Worm (Caenorhabditis elegans): ENCODE measurements around the gene pqn-63.

The pqn-63 gene

DNA sequence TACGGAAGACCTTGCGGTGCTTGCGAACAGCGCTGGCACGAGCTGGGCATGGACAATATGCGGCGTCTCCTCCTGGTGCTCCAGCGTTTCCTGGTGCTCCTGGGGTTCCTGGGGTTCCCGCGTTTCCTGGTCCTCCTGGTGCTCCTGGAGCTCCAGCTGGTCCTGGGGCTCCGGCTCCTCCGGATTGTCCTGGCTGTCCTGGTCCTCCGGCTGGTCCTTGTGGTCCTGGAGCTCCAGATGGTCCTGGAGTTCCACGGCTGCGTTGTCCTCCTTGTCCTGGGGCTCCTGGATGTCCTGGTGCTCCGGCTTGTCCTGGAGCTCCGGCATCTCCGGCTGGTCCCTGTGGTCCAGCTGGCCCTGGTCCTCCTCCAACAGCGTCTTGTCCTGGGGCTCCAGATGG is 16.5 kb downstream of the pqn-63 start:
- TF ChIP-seq him-1 (tag; optimal IDR thresholded peaks at IDR 0.05) (no peak), dao-5 (tag; optimal IDR thresholded peaks at IDR 0.05) (no peak), W03F9.2 (tag; optimal IDR thresholded peaks at IDR 0.05) (no peak)

DNA sequence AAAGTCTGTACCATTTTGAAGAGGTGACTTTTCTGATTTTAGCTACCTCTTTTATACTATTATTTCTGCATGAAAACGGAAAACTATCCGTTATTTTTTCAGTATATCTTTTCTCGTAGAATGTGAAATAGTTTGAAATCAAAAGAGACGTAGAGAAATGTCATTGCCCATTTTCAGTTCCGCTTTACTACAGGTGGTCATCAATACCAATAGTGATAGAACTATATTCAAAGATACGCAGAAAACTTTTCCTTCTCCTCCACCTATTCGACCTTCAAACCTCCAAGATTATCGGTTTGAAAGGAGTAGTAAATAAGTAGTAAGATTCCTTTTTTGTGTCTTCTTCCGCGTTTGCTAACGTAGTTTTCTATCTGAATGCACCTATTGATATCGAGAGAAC is 17.5 kb downstream of the pqn-63 start, which contains the start of gene col-147:
Gene col-147, minus strand, starts transcription at position 26 of the 400 bp plus-strand sequence.
- TF ChIP-seq him-1 (tag; optimal IDR thresholded peaks at IDR 0.05) (no peak), W03F9.2 (tag; optimal IDR thresholded peaks at IDR 0.05) (no peak), dao-5 (tag; optimal IDR thresholded peaks at IDR 0.05) (no peak)

DNA sequence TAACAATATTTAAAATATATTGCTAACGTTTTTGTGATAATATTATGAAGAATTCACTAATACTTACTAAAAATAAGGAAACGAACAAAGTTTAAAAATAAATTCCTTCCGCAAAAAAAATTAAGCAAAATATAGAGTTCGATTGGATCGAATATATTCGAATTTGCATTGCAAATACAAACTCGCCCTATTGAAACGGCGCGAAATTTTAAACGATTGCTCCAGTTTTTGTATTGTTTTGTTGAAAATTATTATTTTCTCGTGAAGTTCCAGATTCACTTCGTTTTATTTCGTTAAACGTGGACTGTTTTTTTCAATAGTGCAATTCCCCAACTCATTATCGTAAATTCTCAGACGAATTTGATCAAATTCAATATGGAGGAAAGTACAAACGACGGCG is 29.7 kb downstream of the pqn-63 start, which contains the start of the genes atl-1 and hcp-2:
Gene atl-1, minus strand, starts transcription at position 89 of the 400 bp plus-strand sequence.
Gene hcp-2, plus strand, starts transcription at position 353 of the 400 bp plus-strand sequence.
- TF ChIP-seq him-1 (tag; optimal IDR thresholded peaks at IDR 0.05) (no peak), dao-5 (tag; optimal IDR thresholded peaks at IDR 0.05) (no peak), W03F9.2 (tag; optimal IDR thresholded peaks at IDR 0.05) (no peak)

DNA sequence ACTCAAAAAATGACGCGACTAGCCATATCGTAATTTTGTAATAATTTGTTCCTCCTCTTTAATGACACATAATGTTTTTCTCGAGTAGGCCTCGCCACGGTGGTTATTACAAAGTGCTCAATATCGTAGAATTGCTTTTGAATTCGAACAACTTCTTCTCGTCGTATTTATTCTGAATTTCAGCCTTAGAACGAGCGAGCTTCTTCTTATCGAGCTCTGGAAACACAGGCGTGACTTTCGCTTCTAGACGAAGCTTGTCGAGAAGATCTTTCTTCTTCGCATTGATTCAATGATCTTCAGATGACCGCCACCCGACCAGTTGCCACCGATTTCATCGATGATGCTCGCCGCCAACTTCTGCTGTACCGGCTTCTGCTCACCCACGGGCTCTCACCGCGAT is 35.5 kb downstream of the pqn-63 start, which contains the start of gene T06E4.21:
Gene T06E4.21, plus strand, starts transcription at position 301 of the 400 bp plus-strand sequence.
- TF ChIP-seq dao-5 (tag; optimal IDR thresholded peaks at IDR 0.05) (no peak), W03F9.2 (tag; optimal IDR thresholded peaks at IDR 0.05) (no peak)

DNA sequence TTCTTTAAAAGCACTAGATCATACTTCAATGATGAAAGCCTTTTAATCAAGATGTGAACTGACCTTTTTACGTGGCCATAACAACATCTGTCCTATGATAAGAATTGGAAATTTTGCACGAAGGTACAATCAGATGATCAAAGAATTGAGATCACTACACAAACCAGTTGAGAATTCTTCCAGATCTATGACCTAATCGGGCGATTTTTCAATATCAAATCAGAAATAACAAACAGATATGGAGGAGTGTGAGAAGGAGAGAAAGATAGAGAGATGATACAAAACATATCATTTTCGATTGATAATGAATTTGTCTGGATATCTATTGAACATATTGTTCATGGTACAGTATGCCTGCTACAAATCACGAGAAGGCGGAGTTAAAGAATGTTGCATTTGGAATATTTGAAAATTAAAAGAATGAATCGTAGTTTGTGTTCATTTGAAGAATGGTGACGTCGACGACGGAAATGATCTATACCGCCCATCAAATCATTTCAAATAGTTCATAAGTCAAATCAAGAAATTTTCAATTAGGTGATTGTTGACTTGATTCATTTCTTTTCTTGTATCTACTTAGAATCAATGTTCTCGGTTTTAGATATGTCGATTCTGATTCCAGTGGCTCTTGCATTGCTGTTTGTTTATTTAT is 38.4 kb downstream of the pqn-63 start, which contains the start of gene cyp-29A4:
Gene cyp-29A4, plus strand, starts transcription at position 602 of the 652 bp plus-strand sequence.
- TF ChIP-seq him-1 (tag; optimal IDR thresholded peaks at IDR 0.05): no peak
- TF ChIP-seq dao-5 (tag; optimal IDR thresholded peaks at IDR 0.05): no peak
- no peak for TF ChIP-seq W03F9.2 (tag; optimal IDR thresholded peaks at IDR 0.05)

DNA sequence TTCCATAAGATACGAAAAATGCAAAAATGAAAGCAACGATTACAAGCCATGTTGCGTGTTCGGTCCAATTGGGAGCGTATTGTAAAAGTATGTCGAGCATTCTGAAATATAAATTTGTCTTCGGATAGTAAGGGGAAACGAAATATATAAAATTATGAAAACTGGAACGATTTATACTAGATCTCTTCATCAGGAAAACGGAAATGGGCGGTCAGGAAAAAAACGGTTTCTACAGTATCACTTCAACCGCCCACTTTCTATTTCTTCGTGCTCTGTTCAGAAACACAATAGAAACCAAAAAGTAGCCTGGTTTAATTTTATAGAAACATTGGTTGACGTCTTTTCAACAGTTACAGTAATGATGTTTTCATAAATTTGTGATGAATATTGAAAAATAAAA is 45.7 kb downstream of the pqn-63 start, which contains the start of gene pitr-4:
Gene pitr-4, minus strand, starts transcription at position 101 of the 400 bp plus-strand sequence.
- TF ChIP-seq him-1 (tag; optimal IDR thresholded peaks at IDR 0.05) (no peak), dao-5 (tag; optimal IDR thresholded peaks at IDR 0.05) (no peak), W03F9.2 (tag; optimal IDR thresholded peaks at IDR 0.05) (no peak)

DNA sequence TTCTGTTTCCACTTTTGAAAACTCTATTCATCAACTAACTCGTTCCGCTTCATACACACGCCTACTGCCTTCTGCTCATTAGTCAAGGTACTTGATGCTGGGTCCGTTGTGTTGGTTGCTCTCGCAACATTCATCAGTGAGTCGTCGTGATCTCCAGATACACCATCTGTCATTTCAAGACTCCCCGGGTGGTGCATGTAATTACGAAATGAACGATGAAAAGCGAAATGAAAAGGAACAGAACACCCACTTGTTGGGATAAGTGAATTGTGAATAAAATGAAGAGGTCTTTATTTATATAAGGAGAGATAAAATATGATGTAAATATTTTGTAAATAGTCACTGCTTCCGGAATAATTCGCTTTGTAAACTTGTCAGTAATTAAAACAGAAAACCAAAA is 48.1 kb downstream of the pqn-63 start:
- no peak for TF ChIP-seq dao-5 (tag; optimal IDR thresholded peaks at IDR 0.05)
- no peak for TF ChIP-seq him-1 (tag; optimal IDR thresholded peaks at IDR 0.05)
- no peak for TF ChIP-seq W03F9.2 (tag; optimal IDR thresholded peaks at IDR 0.05)

DNA sequence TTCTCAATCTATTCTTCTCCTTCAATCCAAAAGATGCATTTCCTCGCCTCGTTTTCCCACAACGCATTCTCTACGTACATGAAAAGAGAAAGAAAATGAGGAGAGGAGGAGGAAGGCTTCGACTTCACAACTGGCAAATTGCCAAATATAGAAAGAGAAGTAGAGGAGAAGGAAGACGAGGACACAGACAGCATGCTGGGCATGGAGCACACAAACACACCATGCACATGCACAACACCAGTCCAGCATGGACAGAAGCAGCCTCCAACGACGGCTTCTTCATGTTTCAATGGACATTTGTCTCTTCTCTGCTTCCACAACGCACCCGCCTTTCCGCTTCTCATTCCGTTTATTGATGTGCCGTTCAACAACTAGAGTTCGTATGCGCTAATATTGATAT is 48.8 kb downstream of the pqn-63 start:
- TF ChIP-seq him-1 (tag; optimal IDR thresholded peaks at IDR 0.05) (peak; percentile 58), W03F9.2 (tag; optimal IDR thresholded peaks at IDR 0.05) (no peak), dao-5 (tag; optimal IDR thresholded peaks at IDR 0.05) (no peak)

DNA sequence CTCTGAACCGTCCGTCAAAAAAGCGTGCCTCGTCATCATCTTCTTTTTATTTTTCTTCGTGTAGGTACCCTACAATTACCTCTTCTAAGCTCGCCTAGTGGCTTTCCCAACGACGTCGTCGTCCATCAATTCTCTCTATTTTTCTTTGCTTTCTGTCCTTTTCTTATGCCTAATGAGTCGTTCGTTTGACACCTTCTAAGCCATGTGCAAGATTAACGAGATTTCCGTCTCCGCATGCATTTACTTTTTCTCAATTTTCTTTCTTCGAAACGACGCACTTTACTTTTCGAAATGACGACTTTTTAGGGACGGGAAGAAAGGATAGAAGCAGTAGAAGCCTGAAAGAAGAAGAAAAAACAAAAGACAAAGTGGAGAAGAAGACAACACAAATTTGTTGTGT is 50.6 kb downstream of the pqn-63 start, which contains the start of gene ZK287.1:
Gene ZK287.1, plus strand, starts transcription at position 301 of the 400 bp plus-strand sequence.
- TF ChIP-seq W03F9.2 (tag; optimal IDR thresholded peaks at IDR 0.05) (no peak), dao-5 (tag; optimal IDR thresholded peaks at IDR 0.05) (no peak), him-1 (tag; optimal IDR thresholded peaks at IDR 0.05) (no peak)

Measured in whole organism, L4/young adult.